Fruit fly (Drosophila melanogaster): ENCODE measurements around the gene bnb.
A peak's percentile ranks its signal among the peaks of the same experiment; 100 is the strongest.

The bnb gene

DNA sequence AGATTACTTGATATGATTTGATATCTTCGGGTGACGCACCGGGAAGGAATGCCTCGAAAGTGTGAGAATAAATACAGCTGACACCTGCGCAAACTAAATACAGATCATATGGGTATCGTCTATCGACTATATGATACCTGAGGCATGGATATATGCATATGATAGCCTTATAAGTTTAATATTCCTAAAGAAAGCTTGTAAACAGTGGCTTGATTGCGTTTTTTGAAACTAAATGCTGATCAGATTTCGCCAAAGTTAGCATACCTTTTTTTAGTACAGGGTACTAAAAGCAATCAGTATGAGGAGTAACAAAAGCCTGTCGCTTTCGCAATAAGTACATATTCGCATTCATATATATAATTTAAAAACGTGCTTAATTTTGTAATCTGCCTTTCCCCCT, 36.9 kb upstream of the bnb start (continued):
- TF ChIP-seq CG18764 (GFP tag; optimal IDR thresholded peaks at IDR 0.05) (no peak), CG3407 (GFP tag; optimal IDR thresholded peaks at IDR 0.05) (no peak), CG10543 (GFP tag; optimal IDR thresholded peaks at IDR 0.05) (no peak), stc (GFP tag; IDR thresholded peaks at IDR 0.05) (peak; percentile 53; the same call in 1 of the 2 replicates), HmgZ (tag; optimal IDR thresholded peaks at IDR 0.05) (no peak), CG8924 (tag; optimal IDR thresholded peaks at IDR 0.05) (no peak), Lhr (GFP tag; optimal IDR thresholded peaks at IDR 0.05) (no peak), grn (GFP tag; optimal IDR thresholded peaks at IDR 0.05) (no peak), Ravus (GFP tag; IDR thresholded peaks at IDR 0.05) (no peak), al (GFP tag; IDR thresholded peaks at IDR 0.05) (no peak), dysf (GFP tag; IDR thresholded peaks at IDR 0.05) (no peak), sqz (GFP tag; optimal IDR thresholded peaks at IDR 0.05) (no peak), CG13424 (tag; optimal IDR thresholded peaks at IDR 0.05) (no peak), eve (GFP tag; optimal IDR thresholded peaks at IDR 0.05) (no peak), Eip74EF (GFP tag; optimal IDR thresholded peaks at IDR 0.05) (no peak), phol (tag; optimal IDR thresholded peaks at IDR 0.05) (peak; percentile 17), Spps (tag; optimal IDR thresholded peaks at IDR 0.05) (no peak), CG13775 (GFP tag; optimal IDR thresholded peaks at IDR 0.05) (no peak), slp2 (GFP tag; optimal IDR thresholded peaks at IDR 0.05) (no peak), fd96Cb (tag; optimal IDR thresholded peaks at IDR 0.05) (peak; percentile 26), CG4424 (GFP tag; optimal IDR thresholded peaks at IDR 0.05) (no peak), zfh2 (GFP tag; optimal IDR thresholded peaks at IDR 0.05) (no peak), Awh (GFP tag; IDR thresholded peaks at IDR 0.05) (no peak), Gsc (GFP tag; IDR thresholded peaks at IDR 0.05) (no peak), CG17361 (GFP tag; IDR thresholded peaks at IDR 0.05) (no peak), hkb (optimal IDR thresholded peaks at IDR 0.05) (no peak), hkb (GFP tag; IDR thresholded peaks at IDR 0.05) (peak; percentile 47), CG14860 (GFP tag; IDR thresholded peaks at IDR 0.05; ENCODE audit: partially characterized antibody) (no peak), Dad (GFP tag; optimal IDR thresholded peaks at IDR 0.05) (no peak), Blimp-1 (GFP tag; optimal IDR thresholded peaks at IDR 0.05) (peak; percentile 6), HLH4C (GFP tag; IDR thresholded peaks at IDR 0.05; ENCODE audit: partially characterized antibody) (no peak), CG7357 (GFP tag; IDR thresholded peaks at IDR 0.05) (no peak), CG12659 (GFP tag; optimal IDR thresholded peaks at IDR 0.05) (no peak), Oaz (GFP tag; IDR thresholded peaks at IDR 0.05) (no peak), CG8359 (GFP tag; optimal IDR thresholded peaks at IDR 0.05; ENCODE audit: borderline replicate concordance) (no peak), CG32532 (GFP tag; IDR thresholded peaks at IDR 0.05) (peak; percentile 52), CG11504 (tag; optimal IDR thresholded peaks at IDR 0.05) (peak; percentile 42), peb (GFP tag; IDR thresholded peaks at IDR 0.05) (no peak), Bgb (GFP tag; IDR thresholded peaks at IDR 0.05; ENCODE audit: partially characterized antibody) (no peak), lmd (GFP tag; IDR thresholded peaks at IDR 0.05) (0 out of 2 replicates have a peak, but pooled peaks have one; percentile 24), maf-S (GFP tag; optimal IDR thresholded peaks at IDR 0.05) (no peak), pho (GFP tag; optimal IDR thresholded peaks at IDR 0.05) (no peak), CG17359 (tag; optimal IDR thresholded peaks at IDR 0.05) (peak; percentile 40), CG1647 (GFP tag; optimal IDR thresholded peaks at IDR 0.05) (peak; percentile 28), salm (tag; optimal IDR thresholded peaks at IDR 0.05) (no peak), CG30431 (GFP tag; optimal IDR thresholded peaks at IDR 0.05) (no peak), Kr (GFP tag; optimal IDR thresholded peaks at IDR 0.05) (no peak), D19B (GFP tag; optimal IDR thresholded peaks at IDR 0.05) (peak; percentile 87), CG10959 (GFP tag; IDR thresholded peaks at IDR 0.05) (no peak), TFAM (GFP tag; optimal IDR thresholded peaks at IDR 0.05) (no peak), CG10654 (GFP tag; optimal IDR thresholded peaks at IDR 0.05) (no peak), CG9437 (GFP tag; optimal IDR thresholded peaks at IDR 0.05) (no peak)
